Fruit fly (Drosophila melanogaster) Kc167 (cell line): ENCODE results near the gene CG42237.

ENCODE experiments used
- Myc ChIP-seq: fragments of >200 bp; optimal IDR thresholded peaks from 2 replicates; lab custom pipeline; 2017; ENCODE audit warnings: missing external identifiers
- Sin3A ChIP-seq: fragments of >200 bp; optimal IDR thresholded peaks from 2 replicates; lab custom pipeline; 2018; ENCODE audit warnings: missing external identifiers
- h ChIP-seq: fragments of >200 bp; optimal IDR thresholded peaks from 3 replicates; lab custom pipeline; 2018; ENCODE audit warnings: missing external identifiers
- insv ChIP-seq: fragments of >200 bp; optimal IDR thresholded peaks from 3 replicates; lab custom pipeline; 2018; ENCODE audit warnings: missing external identifiers
- psq ChIP-seq: fragments of >200 bp; optimal IDR thresholded peaks from 2 replicates; lab custom pipeline; 2017; ENCODE audit warnings: missing external identifiers
- ttk ChIP-seq: sonication (Bioruptor generic); optimal IDR thresholded peaks from 2 replicates; lab custom pipeline; 2017; ENCODE audit warnings: missing external identifiers

The CG42237 gene

dm6 chrX:13105220-13105619 lies 9.7 kb upstream of the CG42237 start:
- no peak for TF ChIP-seq Sin3A (lab: Kevin White, UChicago)
- no peak for TF ChIP-seq h (lab: Kevin White, UChicago)
- no peak for TF ChIP-seq Myc (lab: Kevin White, UChicago)
- TF ChIP-seq ttk (lab: Kevin White, UChicago), result no peak
- no peak for TF ChIP-seq insv

dm6 chrX:13108144-13108824 lies 6.6 kb upstream of the CG42237 start, which contains the start of gene Fer3HCH:
Fer3HCH (minus strand) TSS chrX:13108194.
- TF ChIP-seq insv (no peak), h (lab: Kevin White, UChicago) (no peak)

- no peak for TF ChIP-seq Myc (lab: Kevin White, UChicago)
These were observed 5.3 kb upstream of the CG42237 start for dm6 chrX:13109583-13110126.

dm6 chrX:13111832-13112231 lies 3.1 kb upstream of the CG42237 start:
- TF ChIP-seq Sin3A (lab: Kevin White, UChicago), result no peak

- TF ChIP-seq h (lab: Kevin White, UChicago), result no peak
- no peak for TF ChIP-seq ttk (lab: Kevin White, UChicago)
- TF ChIP-seq Myc (lab: Kevin White, UChicago), result no peak
- TF ChIP-seq psq (lab: Kevin White, UChicago), result no peak
- no peak for TF ChIP-seq Sin3A (lab: Kevin White, UChicago)
- no peak for TF ChIP-seq insv
These were observed 2.6 kb upstream of the CG42237 start, which contains the start of gene Chpf for dm6 chrX:13112238-13112829. Chpf (minus strand) TSS chrX:13112462.

dm6 chrX:13113863-13114407 lies 996 bp upstream of the CG42237 start:
- no peak for TF ChIP-seq psq (lab: Kevin White, UChicago)

- no peak for TF ChIP-seq insv
- no peak for TF ChIP-seq psq (lab: Kevin White, UChicago)
- TF ChIP-seq ttk (lab: Kevin White, UChicago), result no peak
- TF ChIP-seq Myc (lab: Kevin White, UChicago), result no peak
- TF ChIP-seq Sin3A (lab: Kevin White, UChicago), result no peak
- TF ChIP-seq h (lab: Kevin White, UChicago), result no peak
These were observed 1.7 kb downstream of the CG42237 start for dm6 chrX:13116438-13117243.

- no peak for TF ChIP-seq insv
- TF ChIP-seq h (lab: Kevin White, UChicago), result no peak
- no peak for TF ChIP-seq psq (lab: Kevin White, UChicago)
- no peak for TF ChIP-seq Myc (lab: Kevin White, UChicago)
- no peak for TF ChIP-seq Sin3A (lab: Kevin White, UChicago)
- TF ChIP-seq ttk (lab: Kevin White, UChicago), result no peak
These were observed 10.6 kb downstream of the CG42237 start for dm6 chrX:13125559-13125958.

- no peak for TF ChIP-seq insv
- no peak for TF ChIP-seq Sin3A (lab: Kevin White, UChicago)
These were observed 13.2 kb downstream of the CG42237 start for dm6 chrX:13127973-13128749.

- TF ChIP-seq Myc (lab: Kevin White, UChicago) (no peak), psq (lab: Kevin White, UChicago) (no peak), ttk (lab: Kevin White, UChicago) (no peak), Sin3A (lab: Kevin White, UChicago) (no peak), h (lab: Kevin White, UChicago) (no peak), insv (no peak)
These were observed 13.8 kb downstream of the CG42237 start, which contains the start of the genes CG32638, CG15717 and MFS10 for dm6 chrX:13128750-13129152. CG32638 (minus strand) TSS chrX:13128794. CG15717 (plus strand) TSS chrX:13128952. MFS10 (plus strand) TSS chrX:13129018.

dm6 chrX:13130175-13130822 lies 15.4 kb downstream of the CG42237 start:
- TF ChIP-seq Sin3A (lab: Kevin White, UChicago) (no peak), h (lab: Kevin White, UChicago) (no peak), psq (lab: Kevin White, UChicago) (no peak)
